Fruit fly (Drosophila melanogaster) whole organism, prepupa: Measurements from ENCODE around the gene GABA-B-R3.

Experiments used
- CG11294 ChIP-seq: fragments of 200-800 bp; sonication (Bioruptor generic); IDR thresholded peaks from 2 replicates; pipeline ENCODE4 v1.3.6; 2022; ENCODE audit warnings: missing biosample characterization, missing genetic modification characterization
- CG3032 ChIP-seq: fragments of 200-800 bp; optimal IDR thresholded peaks from 2 replicates; lab custom pipeline; 2019; ENCODE audit warnings: missing biosample characterization, mild to moderate bottlenecking, missing genetic modification characterization, moderate library complexity
- CG31627 ChIP-seq: fragments of 200-800 bp; sonication (Bioruptor generic); optimal IDR thresholded peaks from 3 replicates; lab custom pipeline; 2016; ENCODE audit warnings: missing biosample characterization, missing genetic modification characterization
- CG32006 ChIP-seq: fragments of 200-800 bp; sonication (Bioruptor generic); optimal IDR thresholded peaks from 3 replicates; lab custom pipeline; 2017; ENCODE audit warnings: missing biosample characterization, mild to moderate bottlenecking, missing genetic modification characterization
- CG3919 ChIP-seq: fragments of 200-800 bp; sonication (Bioruptor generic); optimal IDR thresholded peaks from 3 replicates; lab custom pipeline; 2016; ENCODE audit warnings: missing biosample characterization, missing genetic modification characterization
- CG6276 ChIP-seq: fragments of 200-800 bp; sonication (Bioruptor generic); optimal IDR thresholded peaks from 2 replicates; lab custom pipeline; 2017; ENCODE audit warnings: missing biosample characterization, mild to moderate bottlenecking, missing genetic modification characterization
- Eip78C ChIP-seq: fragments of 200-800 bp; sonication (Bioruptor generic); peaks from one replicate; lab custom pipeline; 2016; ENCODE audit warnings: missing biosample characterization, missing genetic modification characterization
- Eip93F ChIP-seq: fragments of 200-800 bp; sonication (Bioruptor generic); optimal IDR thresholded peaks from 2 replicates; lab custom pipeline; 2016; ENCODE audit warnings: missing biosample characterization, mild to moderate bottlenecking, missing genetic modification characterization
- Hr4 ChIP-seq: fragments of 200-800 bp; sonication (Bioruptor generic); optimal IDR thresholded peaks from 3 replicates; lab custom pipeline; 2016; ENCODE audit warnings: missing biosample characterization, missing genetic modification characterization
- Sox14 ChIP-seq: fragments of 200-800 bp; sonication (Bioruptor generic); optimal IDR thresholded peaks from 3 replicates; lab custom pipeline; 2016; ENCODE audit warnings: missing biosample characterization, missing genetic modification characterization
- Sox15 ChIP-seq: fragments of 200-800 bp; sonication (Bioruptor generic); optimal IDR thresholded peaks from 3 replicates; lab custom pipeline; 2016; ENCODE audit warnings: missing biosample characterization, missing genetic modification characterization
- acj6 ChIP-seq: fragments of 200-800 bp; sonication (Bioruptor generic); optimal IDR thresholded peaks from 3 replicates; lab custom pipeline; 2016; ENCODE audit warnings: missing biosample characterization, missing genetic modification characterization
- eg ChIP-seq: fragments of 200-800 bp; sonication (Bioruptor generic); IDR thresholded peaks from 3 replicates; pipeline ENCODE4 v1.3.6; 2022; ENCODE audit warnings: missing biosample characterization, missing genetic modification characterization
- fd85E ChIP-seq: fragments of 200-800 bp; sonication (Bioruptor generic); optimal IDR thresholded peaks from 3 replicates; lab custom pipeline; 2016; ENCODE audit warnings: missing biosample characterization, missing genetic modification characterization
- salr ChIP-seq, 2 experiments: fragments of 200-800 bp; sonication (Bioruptor generic); optimal IDR thresholded peaks; 3 replicates each; lab custom pipeline; 2016 to 2018; ENCODE audit warnings: missing biosample characterization in 2 of 2, missing genetic modification characterization in 2 of 2, mild to moderate bottlenecking in 1 of 2
- ss ChIP-seq, 2 experiments: fragments of 200-800 bp; sonication (Bioruptor generic); optimal IDR thresholded peaks; 2 replicates in 1 of 2; 3 replicates in 1 of 2; lab custom pipeline; 2017 to 2018; ENCODE audit warnings: mild to moderate bottlenecking in 2 of 2, missing biosample characterization in 2 of 2, missing genetic modification characterization in 2 of 2, moderate library complexity in 1 of 2
- svp ChIP-seq: fragments of 200-800 bp; sonication (Bioruptor generic); peaks from one replicate; lab custom pipeline; 2016; ENCODE audit warnings: missing biosample characterization, missing genetic modification characterization
- vri ChIP-seq: fragments of 200-800 bp; sonication (Bioruptor generic); optimal IDR thresholded peaks from 3 replicates; lab custom pipeline; 2016; ENCODE audit warnings: missing biosample characterization, mild to moderate bottlenecking, missing genetic modification characterization

Gene GABA-B-R3

dm6 chr2L:810277-810676, 60.5 kb downstream of the GABA-B-R3 start, which contains the start of gene Nnf1b:
Gene Nnf1b (plus strand): TSS chr2L:810577.
- TF ChIP-seq vri (GFP tag; lab: Kevin White, UChicago), result no peak
- TF ChIP-seq Eip78C, result no peak
- TF ChIP-seq fd85E (GFP tag; lab: Kevin White, UChicago), result no peak
- no peak for TF ChIP-seq Hr4
- no peak for TF ChIP-seq Eip93F (GFP tag; lab: Kevin White, UChicago)
- TF ChIP-seq ss (GFP tag; optimal IDR thresholded peaks at IDR 0.05; lab: Kevin White, UChicago), result no peak
- TF ChIP-seq CG32006 (GFP tag; lab: Kevin White, UChicago), result no peak
- no peak for TF ChIP-seq svp (GFP tag; lab: Kevin White, UChicago)
- no peak for TF ChIP-seq Sox14 (GFP tag; lab: Kevin White, UChicago)
- TF ChIP-seq Sox15, result no peak

DNA sequence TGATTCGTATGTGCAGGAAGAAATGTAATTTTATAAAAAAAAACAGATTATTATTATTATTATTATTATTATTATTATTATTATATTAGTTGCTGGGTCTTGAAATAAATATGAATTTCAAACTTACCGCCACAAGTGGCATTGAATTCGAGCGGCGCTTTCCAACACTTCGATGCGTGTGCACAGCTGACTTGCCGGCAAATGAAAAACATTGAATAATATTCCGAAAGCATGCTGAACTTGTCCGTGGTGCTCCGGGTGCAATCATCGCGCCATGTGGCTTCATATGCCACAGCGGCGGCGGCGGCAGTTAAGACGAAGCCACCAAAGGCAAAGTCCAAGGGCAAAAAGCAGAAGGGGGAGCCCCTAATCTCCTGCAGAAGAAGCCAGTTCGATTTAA, 61.7 kb downstream of the GABA-B-R3 start, which contains the start of gene Dbp21E2:
Gene Dbp21E2, plus strand, starts transcription at position 180 of the 400 bp plus-strand sequence.
- TF ChIP-seq CG6276 (GFP tag; lab: Kevin White, UChicago), result no peak
- TF ChIP-seq CG31627 (GFP tag; lab: Kevin White, UChicago), result no peak
- no peak for TF ChIP-seq acj6 (GFP tag; lab: Kevin White, UChicago)
- TF ChIP-seq CG3919 (GFP tag; lab: Kevin White, UChicago), result no peak
- TF ChIP-seq svp (GFP tag; lab: Kevin White, UChicago), result no peak
- no peak for TF ChIP-seq salr (GFP tag; optimal IDR thresholded peaks at IDR 0.05; lab: Kevin White, UChicago)
- TF ChIP-seq eg, result no peak
- TF ChIP-seq Sox14 (GFP tag; lab: Kevin White, UChicago), result no peak
- TF ChIP-seq CG11294 (GFP tag; lab: Robert Waterston, UW), result no peak
- TF ChIP-seq CG3032 (tag; lab: Kevin White, UChicago), result no peak
